Fruit fly (Drosophila melanogaster): ENCODE data around the gene mbc.

The mbc gene

dm6 chr3R:23734573-23735404 is 46.8 kb upstream of the mbc start (continued):
- TF ChIP-seq ss (GFP tag; optimal IDR thresholded peaks at IDR 0.05) (peak; percentile 15 to 44), Ets21C (GFP tag; optimal IDR thresholded peaks at IDR 0.05) (no peak), CG10669 (GFP tag; optimal IDR thresholded peaks at IDR 0.05) (no peak), Sox102F (GFP tag; optimal IDR thresholded peaks at IDR 0.05) (no peak), Lpt (GFP tag; optimal IDR thresholded peaks at IDR 0.05) (peak; percentile 19), CG11902 (GFP tag; optimal IDR thresholded peaks at IDR 0.05) (no peak), Hr38 (GFP tag; optimal IDR thresholded peaks at IDR 0.05) (no peak), Ets96B (tag; optimal IDR thresholded peaks at IDR 0.05) (no peak), Sox14 (GFP tag; optimal IDR thresholded peaks at IDR 0.05) (no peak), Smox (GFP tag; optimal IDR thresholded peaks at IDR 0.05) (no peak), esn (GFP tag; optimal IDR thresholded peaks at IDR 0.05) (no peak), CG15336 (GFP tag; IDR thresholded peaks at IDR 0.05) (peak; percentile 62), OdsH (GFP tag; optimal IDR thresholded peaks at IDR 0.05) (peak; percentile 26), lz (GFP tag; optimal IDR thresholded peaks at IDR 0.05) (no peak), CG16779 (tag; optimal IDR thresholded peaks at IDR 0.05) (peak; percentile 52), CG31627 (GFP tag; optimal IDR thresholded peaks at IDR 0.05) (no peak), vri (GFP tag; optimal IDR thresholded peaks at IDR 0.05) (no peak), Sox15 (GFP tag; optimal IDR thresholded peaks at IDR 0.05) (no peak), CG4318 (GFP tag; optimal IDR thresholded peaks at IDR 0.05) (peak; percentile 29), achi (GFP tag; optimal IDR thresholded peaks at IDR 0.05) (peak; percentile 40), CG9139 (GFP tag; optimal IDR thresholded peaks at IDR 0.05) (peak; percentile 28), CG11762 (GFP tag; optimal IDR thresholded peaks at IDR 0.05; ENCODE audit: insufficient read depth) (no peak)

DNA sequence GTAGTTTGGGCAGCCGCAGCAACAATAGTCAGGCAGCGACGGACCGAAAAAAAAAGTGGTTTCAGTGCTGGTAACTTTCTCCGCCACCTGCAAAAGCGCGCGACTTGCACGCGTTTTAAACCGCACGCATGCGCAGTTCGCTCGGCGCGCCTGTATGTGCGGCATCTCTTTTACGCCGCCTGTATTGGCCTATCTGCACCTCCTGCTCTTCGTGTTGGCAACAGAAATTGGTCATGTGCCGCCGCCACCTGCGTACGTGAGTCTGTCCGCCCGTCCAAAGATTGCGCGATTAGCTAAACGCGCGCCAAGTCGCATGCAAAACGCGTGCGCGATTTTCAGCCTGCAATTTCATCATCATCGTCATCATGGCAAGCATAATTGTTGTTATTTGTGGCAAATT is 45.9 kb upstream of the mbc start:
- TF ChIP-seq salr (GFP tag; optimal IDR thresholded peaks at IDR 0.05) (no peak), ss (GFP tag; optimal IDR thresholded peaks at IDR 0.05) (peak in 1 of 2 experiments; percentile 11), Eip78C (GFP tag) (peak; percentile 36), CG6163 (GFP tag; IDR thresholded peaks at IDR 0.05) (0 out of 3 replicates have a peak, but pooled peaks have one; percentile 10)

DNA sequence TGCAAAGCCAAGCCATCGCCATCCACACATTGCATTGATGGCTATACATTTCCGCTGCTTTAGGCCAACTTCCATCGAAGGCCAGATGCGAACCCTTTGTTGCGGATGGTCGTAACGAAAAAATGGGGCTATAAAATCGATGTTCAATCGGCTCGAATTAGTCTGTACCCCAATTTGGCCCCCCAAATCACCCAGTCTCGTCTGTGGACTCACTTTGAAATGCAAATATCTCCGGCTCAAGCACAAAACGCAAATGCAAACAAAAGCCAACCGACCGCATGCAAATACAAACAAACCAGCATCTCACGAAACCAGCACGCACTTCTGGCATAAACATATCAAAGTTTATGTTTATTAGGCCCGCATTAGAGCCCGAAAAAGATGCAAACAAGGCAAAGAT is 45.2 kb upstream of the mbc start:
- peak; percentile 56 for TF ChIP-seq fkh (GFP tag; optimal IDR thresholded peaks at IDR 0.05)
- TF ChIP-seq dac (GFP tag; optimal IDR thresholded peaks at IDR 0.05), result no peak

- TF ChIP-seq CG11902 (GFP tag; optimal IDR thresholded peaks at IDR 0.05), result no peak
- peak; percentile 48 for TF ChIP-seq CG15336 (GFP tag; IDR thresholded peaks at IDR 0.05)
- peak; percentile 4 for TF ChIP-seq CG3032 (tag; optimal IDR thresholded peaks at IDR 0.05)
- TF ChIP-seq CG11762 (GFP tag; optimal IDR thresholded peaks at IDR 0.05; ENCODE audit: insufficient read depth), result peak; percentile 12
- no peak for TF ChIP-seq Sox102F (GFP tag; optimal IDR thresholded peaks at IDR 0.05)
- peak; percentile 33 for TF ChIP-seq OdsH (GFP tag; optimal IDR thresholded peaks at IDR 0.05)
- TF ChIP-seq Sox15 (GFP tag; optimal IDR thresholded peaks at IDR 0.05), result no peak
- peak; percentile 55 for TF ChIP-seq CG6808 (GFP tag; optimal IDR thresholded peaks at IDR 0.05)
- TF ChIP-seq CG6792 (GFP tag; optimal IDR thresholded peaks at IDR 0.05), result no peak
- peak; percentile 1 for TF ChIP-seq dac (GFP tag; optimal IDR thresholded peaks at IDR 0.05)
- peak; percentile 16 for TF ChIP-seq pdm3 (GFP tag; optimal IDR thresholded peaks at IDR 0.05)
- TF ChIP-seq CG9139 (GFP tag; optimal IDR thresholded peaks at IDR 0.05), result peak; percentile 1
- no peak for TF ChIP-seq CG16779 (tag; optimal IDR thresholded peaks at IDR 0.05)
- no peak for TF ChIP-seq CG7368 (GFP tag; optimal IDR thresholded peaks at IDR 0.05)
- TF ChIP-seq cyc (GFP tag; optimal IDR thresholded peaks at IDR 0.05), result no peak
- peak; percentile 55 for TF ChIP-seq achi (GFP tag; optimal IDR thresholded peaks at IDR 0.05)
- TF ChIP-seq ss (GFP tag; optimal IDR thresholded peaks at IDR 0.05), result peak in 1 of 2 experiments; percentile 50
- peak; percentile 72 for TF ChIP-seq fkh (GFP tag; optimal IDR thresholded peaks at IDR 0.05)
- no peak for TF ChIP-seq lz (GFP tag; optimal IDR thresholded peaks at IDR 0.05)
- TF ChIP-seq acj6 (GFP tag; optimal IDR thresholded peaks at IDR 0.05), result peak; percentile 25
- TF ChIP-seq spab (GFP tag; optimal IDR thresholded peaks at IDR 0.05), result peak; percentile 46
- peak; percentile 47 for TF ChIP-seq CG6276 (GFP tag; optimal IDR thresholded peaks at IDR 0.05)
- peak; percentile 50 for TF ChIP-seq CG34406 (GFP tag; optimal IDR thresholded peaks at IDR 0.05)
- TF ChIP-seq CG3919 (GFP tag; optimal IDR thresholded peaks at IDR 0.05), result peak; percentile 17
- no peak for TF ChIP-seq CG8119 (GFP tag; IDR thresholded peaks at IDR 0.05)
- TF ChIP-seq Hr38 (GFP tag; optimal IDR thresholded peaks at IDR 0.05), result no peak
- peak; percentile 52 for TF ChIP-seq CG4318 (GFP tag; optimal IDR thresholded peaks at IDR 0.05)
- peak; percentile 11 for TF ChIP-seq Sox14 (GFP tag; optimal IDR thresholded peaks at IDR 0.05)
- peak; percentile 28 for TF ChIP-seq Ets96B (tag; optimal IDR thresholded peaks at IDR 0.05)
Observed at dm6 chr3R:23737676-23738574, 43.6 kb upstream of the mbc start.

Data from whole organism, prepupa.